Worm (Caenorhabditis elegans) whole organism, L4 larva: ENCODE measurements around the gene unc-130.

Experiments used
- D1046.2 ChIP-seq: fragments of 200-800 bp; sonication (Bioruptor generic); IDR thresholded peaks from 2 replicates; pipeline ENCODE4 v1.3.6; 2022; ENCODE audit warnings: missing genetic modification characterization, missing compliant biosample characterization
- F37D6.2 ChIP-seq: sonication (generic microtip); optimal IDR thresholded peaks from 2 replicates; lab custom pipeline; 2016; ENCODE audit warnings: mild to moderate bottlenecking, missing genetic modification characterization, missing compliant biosample characterization
- F49E8.2 ChIP-seq: sonication (generic microtip); optimal IDR thresholded peaks from 2 replicates; lab custom pipeline; 2016; ENCODE audit warnings: missing compliant biosample characterization, mild to moderate bottlenecking, missing genetic modification characterization, borderline replicate concordance
- R02D3.7 ChIP-seq: fragments of 150-350 bp; sonication (generic microtip); optimal IDR thresholded peaks from 3 replicates; lab custom pipeline; 2014; ENCODE audit warnings: missing biosample characterization, missing genetic modification characterization
- Y105C5A.15 ChIP-seq: fragments of 200-800 bp; sonication (Bioruptor generic); IDR thresholded peaks from 2 replicates; pipeline ENCODE4 v1.3.6; 2022; ENCODE audit warnings: missing genetic modification characterization, missing compliant biosample characterization
- Y48G9A.11 ChIP-seq: fragments of 200-800 bp; sonication (Bioruptor generic); IDR thresholded peaks from 2 replicates; pipeline ENCODE4 v1.3.6; 2022; ENCODE audit warnings: missing genetic modification reagents, missing genetic modification characterization, missing compliant biosample characterization
- Y75B8A.6 ChIP-seq: fragments of 200-800 bp; sonication (Bioruptor generic); IDR thresholded peaks from 2 replicates; pipeline ENCODE4 v1.3.6; 2022; ENCODE audit warnings: missing genetic modification reagents, missing genetic modification characterization, missing compliant biosample characterization
- ZK337.2 ChIP-seq: fragments of 200-800 bp; sonication (Bioruptor generic); IDR thresholded peaks from 2 replicates; pipeline ENCODE4 v1.3.6; 2022; ENCODE audit warnings: missing genetic modification reagents, missing genetic modification characterization, missing compliant biosample characterization
- ZK546.5 ChIP-seq, 2 experiments: sonication (generic microtip); optimal IDR thresholded peaks; 2 replicates each; lab custom pipeline; 2017; ENCODE audit warnings: missing biosample characterization in 2 of 2, missing genetic modification characterization in 2 of 2
- aly-2 ChIP-seq: sonication (generic microtip); optimal IDR thresholded peaks from 2 replicates; lab custom pipeline; 2018; ENCODE audit warnings: missing biosample characterization, missing genetic modification characterization
- ama-1 ChIP-seq: fragments of 150-350 bp; optimal IDR thresholded peaks from 2 replicates; lab custom pipeline; 2014; ENCODE audit warnings: inconsistent platforms, mixed read lengths
- arid-1 ChIP-seq: fragments of 200-800 bp; sonication (Bioruptor generic); conservative IDR thresholded peaks from 2 replicates; pipeline ENCODE4 v1.3.6; 2022; ENCODE audit warnings: missing genetic modification reagents, missing genetic modification characterization, missing compliant biosample characterization
- ceh-28 ChIP-seq: fragments of 150-350 bp; optimal IDR thresholded peaks from 2 replicates; lab custom pipeline; 2014; ENCODE audit warnings: missing biosample characterization, missing genetic modification reagents, missing genetic modification characterization
- ceh-32 ChIP-seq: sonication (generic microtip); optimal IDR thresholded peaks from 2 replicates; lab custom pipeline; 2016; ENCODE audit warnings: mild to moderate bottlenecking, missing genetic modification characterization, missing compliant biosample characterization; ENCODE audit not compliant: poor library complexity
- ceh-44 ChIP-seq: fragments of 200-800 bp; sonication (Bioruptor generic); IDR thresholded peaks from 2 replicates; pipeline ENCODE4 v1.3.6; 2022; ENCODE audit warnings: missing genetic modification reagents, missing genetic modification characterization, missing compliant biosample characterization
- cey-2 ChIP-seq: sonication (generic microtip); optimal IDR thresholded peaks from 3 replicates; lab custom pipeline; 2017; ENCODE audit warnings: missing genetic modification characterization, mild to moderate bottlenecking, missing compliant biosample characterization, antibody characterized with exemption, borderline replicate concordance; ENCODE audit not compliant: insufficient read depth
- daf-16 ChIP-seq, 3 experiments: sonication (generic microtip); optimal IDR thresholded peaks; 2 replicates each; lab custom pipeline; 2016 to 2017; ENCODE audit warnings: missing genetic modification characterization in 3 of 3, missing genetic modification reagents in 3 of 3, mild to moderate bottlenecking in 2 of 3, missing compliant biosample characterization in 2 of 3, missing biosample characterization in 1 of 3, moderate library complexity in 1 of 3
- daf-8 ChIP-seq: fragments of 200-800 bp; sonication (Bioruptor generic); IDR thresholded peaks from 2 replicates; pipeline ENCODE4 v1.3.6; 2022; ENCODE audit warnings: missing genetic modification characterization, missing compliant biosample characterization
- duxl-1 ChIP-seq: sonication (generic microtip); optimal IDR thresholded peaks from 2 replicates; lab custom pipeline; 2016; ENCODE audit warnings: mild to moderate bottlenecking, missing genetic modification characterization, moderate library complexity, missing compliant biosample characterization; ENCODE audit not compliant: poor library complexity
- dve-1 ChIP-seq: sonication (generic microtip); optimal IDR thresholded peaks from 2 replicates; lab custom pipeline; 2017; ENCODE audit warnings: antibody characterized with exemption, mild to moderate bottlenecking, missing genetic modification characterization, missing compliant biosample characterization; ENCODE audit not compliant: insufficient read depth
- hlh-11 ChIP-seq: fragments of 200-800 bp; sonication (Bioruptor generic); optimal IDR thresholded peaks from 2 replicates; lab custom pipeline; 2018; ENCODE audit warnings: mild to moderate bottlenecking, missing genetic modification characterization, missing compliant biosample characterization
- hlh-30 ChIP-seq: sonication (generic microtip); optimal IDR thresholded peaks from 2 replicates; lab custom pipeline; 2017; ENCODE audit warnings: antibody characterized with exemption, mild to moderate bottlenecking, missing genetic modification characterization, missing compliant biosample characterization; ENCODE audit not compliant: insufficient read depth
- lim-7 ChIP-seq: fragments of 200-800 bp; sonication (Bioruptor generic); IDR thresholded peaks from 2 replicates; pipeline ENCODE4 v1.3.6; 2022; ENCODE audit warnings: missing genetic modification characterization, missing compliant biosample characterization
- lin-29 ChIP-seq: fragments of 200-800 bp; sonication (Bioruptor generic); IDR thresholded peaks from 2 replicates; pipeline ENCODE4 v1.3.6; 2022; ENCODE audit warnings: missing genetic modification reagents, missing genetic modification characterization, missing compliant biosample characterization
- lin-38 ChIP-seq: fragments of 200-800 bp; sonication (Bioruptor generic); IDR thresholded peaks from 2 replicates; pipeline ENCODE4 v1.3.6; 2022; ENCODE audit warnings: missing genetic modification reagents, missing genetic modification characterization, missing compliant biosample characterization
- lin-39 ChIP-seq: fragments of 150-350 bp; optimal IDR thresholded peaks from 2 replicates; lab custom pipeline; 2014; ENCODE audit warnings: missing biosample characterization, missing genetic modification reagents, missing genetic modification characterization
- lsy-2 ChIP-seq, 2 experiments: fragments of 150-350 bp in 1 of 2; sonication (generic microtip) in 1 of 2; optimal IDR thresholded peaks; 2 replicates each; lab custom pipeline; 2014 to 2017; ENCODE audit warnings: missing biosample characterization in 2 of 2, missing genetic modification characterization in 2 of 2
- madf-9 ChIP-seq: fragments of 200-800 bp; sonication (Bioruptor generic); conservative IDR thresholded peaks from 2 replicates; pipeline ENCODE4 v1.3.6; 2022; ENCODE audit warnings: missing genetic modification reagents, missing genetic modification characterization, missing compliant biosample characterization
- mep-1 ChIP-seq: fragments of 150-350 bp; sonication (generic microtip); optimal IDR thresholded peaks from 3 replicates; lab custom pipeline; 2014; ENCODE audit warnings: missing biosample characterization, missing genetic modification characterization
- mxl-2 ChIP-seq: fragments of 200-800 bp; sonication (Bioruptor generic); conservative IDR thresholded peaks from 2 replicates; pipeline ENCODE4 v1.3.6; 2022; ENCODE audit warnings: missing genetic modification reagents, missing genetic modification characterization, missing compliant biosample characterization
- nhr-10 ChIP-seq: fragments of 150-350 bp; optimal IDR thresholded peaks from 2 replicates; lab custom pipeline; 2014; ENCODE audit warnings: missing biosample characterization, missing genetic modification characterization
- nhr-102 ChIP-seq: sonication (generic microtip); optimal IDR thresholded peaks from 2 replicates; lab custom pipeline; 2016; ENCODE audit warnings: mild to moderate bottlenecking, missing genetic modification characterization, moderate library complexity, missing compliant biosample characterization
- nhr-11 ChIP-seq: fragments of 150-350 bp; optimal IDR thresholded peaks from 2 replicates; lab custom pipeline; 2014; ENCODE audit warnings: missing biosample characterization, missing genetic modification characterization
- nhr-237 ChIP-seq: sonication (generic microtip); optimal IDR thresholded peaks from 2 replicates; lab custom pipeline; 2017; ENCODE audit warnings: missing biosample characterization, missing genetic modification characterization
- nhr-25 ChIP-seq: sonication (generic microtip); optimal IDR thresholded peaks from 2 replicates; lab custom pipeline; 2017; ENCODE audit warnings: missing genetic modification characterization, mild to moderate bottlenecking, missing compliant biosample characterization, antibody characterized with exemption, moderate library complexity, borderline replicate concordance; ENCODE audit not compliant: insufficient read depth
- nhr-48 ChIP-seq: sonication (generic microtip); optimal IDR thresholded peaks from 2 replicates; lab custom pipeline; 2016; ENCODE audit warnings: mild to moderate bottlenecking, missing genetic modification characterization, missing compliant biosample characterization
- nhr-77 ChIP-seq: fragments of 150-350 bp; optimal IDR thresholded peaks from 2 replicates; lab custom pipeline; 2014; ENCODE audit warnings: missing biosample characterization, missing genetic modification characterization
- rbr-2 ChIP-seq: sonication (generic microtip); optimal IDR thresholded peaks from 2 replicates; lab custom pipeline; 2016; ENCODE audit warnings: missing genotype, missing genetic modification characterization, missing compliant biosample characterization
- sdz-12 ChIP-seq: fragments of 200-800 bp; sonication (Bioruptor generic); optimal IDR thresholded peaks from 2 replicates; lab custom pipeline; 2018; ENCODE audit warnings: mild to moderate bottlenecking, missing genetic modification characterization, missing compliant biosample characterization
- snpc-1.2 ChIP-seq: fragments of 200-800 bp; sonication (Bioruptor generic); IDR thresholded peaks from 2 replicates; pipeline ENCODE4 v1.3.6; 2022; ENCODE audit warnings: missing genetic modification reagents, missing genetic modification characterization, missing compliant biosample characterization
- snpc-4 ChIP-seq: fragments of 150-350 bp; optimal IDR thresholded peaks from 2 replicates; lab custom pipeline; 2014; ENCODE audit warnings: missing biosample characterization, missing genetic modification characterization
- unc-130 ChIP-seq: sonication (generic microtip); optimal IDR thresholded peaks from 2 replicates; lab custom pipeline; 2016; ENCODE audit warnings: missing genetic modification reagents, missing genetic modification characterization, missing compliant biosample characterization
- zag-1 ChIP-seq: fragments of 150-350 bp; optimal IDR thresholded peaks from 2 replicates; lab custom pipeline; 2014; ENCODE audit warnings: missing biosample characterization, missing genetic modification characterization
- zip-11 ChIP-seq: fragments of 200-800 bp; sonication (Bioruptor generic); IDR thresholded peaks from 2 replicates; pipeline ENCODE4 v1.3.6; 2022; ENCODE audit warnings: missing genetic modification characterization, missing compliant biosample characterization
- ztf-7 ChIP-seq: fragments of 150-350 bp; optimal IDR thresholded peaks from 2 replicates; lab custom pipeline; 2014; ENCODE audit warnings: missing biosample characterization, missing genetic modification characterization

The unc-130 gene

ce11 chrII:11290109-11290784 is 8.5 kb downstream of the unc-130 start, which contains the start of gene C47G2.3 (continued):
- no peak for TF ChIP-seq F37D6.2 (tag; lab: Kevin White, UChicago)
- peak; percentile 79 for TF ChIP-seq lin-38 (GFP tag; lab: Robert Waterston, UW)
- TF ChIP-seq D1046.2, result no peak
- TF ChIP-seq lsy-2 (tag; optimal IDR thresholded peaks at IDR 0.05; lab: Kevin White, UChicago), result peak in 1 of 2 experiments; percentile 73
- TF ChIP-seq lin-39 (tag; lab: Kevin White, UChicago), result no peak
- TF ChIP-seq ceh-32 (tag; lab: Kevin White, UChicago), result no peak
- no peak for TF ChIP-seq mxl-2 (GFP tag; lab: Robert Waterston, UW)
- no peak for TF ChIP-seq Y75B8A.6 (GFP tag; lab: Robert Waterston, UW)
- TF ChIP-seq duxl-1, result peak; percentile 71
- peak; percentile 2 for TF ChIP-seq nhr-102 (tag; lab: Kevin White, UChicago)
- peak; percentile 55 for TF ChIP-seq mep-1 (tag; lab: Kevin White, UChicago)
- TF ChIP-seq daf-8, result no peak
- no peak for TF ChIP-seq zag-1 (tag; lab: Kevin White, UChicago)
- peak; percentile 17 for TF ChIP-seq hlh-30 (tag; lab: Kevin White, UChicago)
- TF ChIP-seq sdz-12 (GFP tag; lab: Kevin White, UChicago), result no peak
- no peak for TF ChIP-seq nhr-11 (tag; lab: Kevin White, UChicago)
- TF ChIP-seq nhr-237, result no peak
- TF ChIP-seq dve-1 (tag; lab: Kevin White, UChicago), result peak; percentile 60
- TF ChIP-seq lim-7 (GFP tag; lab: Robert Waterston, UW), result no peak
- TF ChIP-seq hlh-11 (tag; lab: Kevin White, UChicago), result peak; percentile 27
- TF ChIP-seq zip-11 (GFP tag; lab: Robert Waterston, UW), result no peak
- TF ChIP-seq cey-2 (tag; lab: Kevin White, UChicago), result no peak
- TF ChIP-seq nhr-77 (tag; lab: Kevin White, UChicago), result no peak
- TF ChIP-seq ceh-44 (GFP tag; lab: Robert Waterston, UW), result no peak
- TF ChIP-seq snpc-1.2, result no peak
- peak; percentile 75 for TF ChIP-seq unc-130
- TF ChIP-seq F49E8.2 (tag; lab: Kevin White, UChicago), result no peak
- TF ChIP-seq ZK546.5 (tag; optimal IDR thresholded peaks at IDR 0.05; lab: Kevin White, UChicago), result no peak
- no peak for TF ChIP-seq arid-1 (GFP tag; lab: Robert Waterston, UW)
- TF ChIP-seq nhr-25, result no peak
- TF ChIP-seq Y48G9A.11 (GFP tag; lab: Robert Waterston, UW), result no peak
- TF ChIP-seq rbr-2 (tag; lab: Kevin White, UChicago), result peak; percentile 25
- TF ChIP-seq daf-16 (GFP tag; optimal IDR thresholded peaks at IDR 0.05; lab: Kevin White, UChicago), result no peak
- TF ChIP-seq daf-16 (tag; optimal IDR thresholded peaks at IDR 0.05; lab: Kevin White, UChicago), result peak; percentile 32
- TF ChIP-seq Y105C5A.15 (GFP tag; lab: Robert Waterston, UW), result 0 out of 2 replicates have a peak, but pooled peaks have one; percentile 39
- 0 out of 2 replicates have a peak, but pooled peaks have one; percentile 21 for TF ChIP-seq madf-9 (GFP tag; lab: Robert Waterston, UW)
- TF ChIP-seq ceh-28 (tag; lab: Kevin White, UChicago), result no peak
- TF ChIP-seq nhr-48 (tag; lab: Kevin White, UChicago), result no peak
- peak; percentile 79 for TF ChIP-seq ZK337.2 (GFP tag; lab: Robert Waterston, UW)
- TF ChIP-seq ama-1 (lab: Kevin White, UChicago), result no peak
- no peak for TF ChIP-seq lin-29 (GFP tag; lab: Robert Waterston, UW)
- TF ChIP-seq aly-2, result no peak
- no peak for TF ChIP-seq nhr-10
- no peak for TF ChIP-seq snpc-4 (tag; lab: Kevin White, UChicago)
- TF ChIP-seq R02D3.7 (tag; lab: Kevin White, UChicago), result no peak
- no peak for TF ChIP-seq ztf-7 (tag; lab: Kevin White, UChicago)
